Worm (Caenorhabditis elegans) whole organism, L4/young adult: ENCODE results near the gene str-1.

ENCODE experiments used
- dao-5 ChIP-seq: sonication (generic microtip); optimal IDR thresholded peaks from 2 replicates; lab custom pipeline; 2016; ENCODE audit warnings: missing genotype, missing genetic modification characterization, moderate library complexity, missing compliant biosample characterization
- him-1 ChIP-seq: sonication (generic microtip); optimal IDR thresholded peaks from 2 replicates; lab custom pipeline; 2016; ENCODE audit warnings: missing genotype, missing genetic modification reagents, missing genetic modification characterization, missing compliant biosample characterization

- TF ChIP-seq him-1 (tag; lab: Kevin White, UChicago): no peak
- no peak for TF ChIP-seq dao-5 (tag; lab: Kevin White, UChicago)
Measured at ce11 chrIV:7186756-7187155, 13.2 kb downstream of the str-1 start, which contains the start of gene str-249.
